Worm (Caenorhabditis elegans) whole organism, L4 larva: ENCODE data around the gene K07E3.2.

ENCODE experiments used
- R02D3.7 ChIP-seq: fragments of 150-350 bp; sonication (generic microtip); optimal IDR thresholded peaks from 3 replicates; lab custom pipeline; 2014; ENCODE audit warnings: missing biosample characterization, missing genetic modification characterization
- dpl-1 ChIP-seq: fragments of 150-350 bp; optimal IDR thresholded peaks from 2 replicates; lab custom pipeline; 2014; ENCODE audit warnings: missing biosample characterization, missing genetic modification reagents, missing genetic modification characterization
- lin-13 ChIP-seq: fragments of 150-350 bp; optimal IDR thresholded peaks from 2 replicates; lab custom pipeline; 2014; ENCODE audit warnings: missing biosample characterization, missing genetic modification reagents, missing genetic modification characterization
- lir-3 ChIP-seq: sonication (generic microtip); optimal IDR thresholded peaks from 2 replicates; lab custom pipeline; 2016; ENCODE audit warnings: mild to moderate bottlenecking, missing genetic modification characterization, missing compliant biosample characterization
- mdt-29 ChIP-seq: fragments of 200-800 bp; sonication (Bioruptor generic); IDR thresholded peaks from 2 replicates; pipeline ENCODE4 v1.3.6; 2022; ENCODE audit warnings: missing genetic modification reagents, missing genetic modification characterization, missing compliant biosample characterization
- nhr-111 ChIP-seq: fragments of 200-800 bp; sonication (Bioruptor generic); optimal IDR thresholded peaks from 2 replicates; lab custom pipeline; 2018; ENCODE audit warnings: mild to moderate bottlenecking, missing genetic modification characterization, missing compliant biosample characterization
- unc-39 ChIP-seq: sonication (generic microtip); optimal IDR thresholded peaks from 2 replicates; lab custom pipeline; 2017; ENCODE audit warnings: missing biosample characterization, missing genetic modification characterization

- TF ChIP-seq R02D3.7 (tag; lab: Kevin White, UChicago): no peak
- no peak for TF ChIP-seq mdt-29 (GFP tag; lab: Robert Waterston, UW)
- no peak for TF ChIP-seq nhr-111 (GFP tag; lab: Kevin White, UChicago)
- TF ChIP-seq unc-39 (tag; lab: Kevin White, UChicago): no peak
- TF ChIP-seq lir-3: no peak
- no peak for TF ChIP-seq dpl-1 (GFP tag; lab: Kevin White, UChicago)
- TF ChIP-seq lin-13 (GFP tag; lab: Kevin White, UChicago): no peak
Measured at ce11 chrX:8084669-8085068, 19.4 kb upstream of the K07E3.2 start.
